Fruit fly (Drosophila melanogaster) whole organism, embryonic: Measurements from ENCODE around the gene CG12115.

ENCODE experiments used
- Adf1 ChIP-seq: fragments of 200-800 bp; sonication (Bioruptor generic); IDR thresholded peaks from 2 replicates; pipeline ENCODE4 v1.3.6; 2022; ENCODE audit warnings: missing biosample characterization, missing genetic modification characterization
- CG1024 ChIP-seq: fragments of 200-800 bp; sonication (Bioruptor generic); IDR thresholded peaks from 2 replicates; pipeline ENCODE4 v1.3.6; 2022; ENCODE audit warnings: missing biosample characterization, missing genetic modification characterization
- CG12104 ChIP-seq: fragments of 200-800 bp; sonication (Bioruptor generic); optimal IDR thresholded peaks from 3 replicates; lab custom pipeline; 2016; ENCODE audit warnings: missing biosample characterization, missing genetic modification characterization
- CG1233 ChIP-seq: fragments of 200-800 bp; sonication (Bioruptor generic); optimal IDR thresholded peaks from 4 replicates; lab custom pipeline; 2018; ENCODE audit warnings: missing biosample characterization, mild to moderate bottlenecking, missing genetic modification characterization
- CG12769 ChIP-seq: fragments of 200-800 bp; sonication (Bioruptor generic); optimal IDR thresholded peaks from 2 replicates; lab custom pipeline; 2019; ENCODE audit warnings: missing biosample characterization, mild to moderate bottlenecking, missing genetic modification characterization, moderate library complexity
- CG12942 ChIP-seq: fragments of 200-800 bp; sonication (Bioruptor generic); optimal IDR thresholded peaks from 3 replicates; lab custom pipeline; 2016; ENCODE audit warnings: missing biosample characterization, missing genetic modification characterization
- CG13287 ChIP-seq: fragments of 200-800 bp; sonication (Bioruptor generic); IDR thresholded peaks from 2 replicates; pipeline ENCODE4 v1.3.6; 2022; ENCODE audit warnings: missing biosample characterization, missing genetic modification characterization; ENCODE audit not compliant: partially characterized antibody
- CG14860 ChIP-seq: fragments of 200-800 bp; sonication (Bioruptor generic); IDR thresholded peaks from 3 replicates; pipeline ENCODE4 v1.3.6; 2022; ENCODE audit warnings: missing biosample characterization, missing genetic modification characterization; ENCODE audit not compliant: partially characterized antibody
- CG15479 ChIP-seq: fragments of 200-800 bp; sonication (Bioruptor generic); optimal IDR thresholded peaks from 3 replicates; lab custom pipeline; 2019; ENCODE audit warnings: missing biosample characterization, mild to moderate bottlenecking, missing genetic modification characterization, moderate library complexity
- CG17186 ChIP-seq: fragments of 200-800 bp; sonication (Bioruptor generic); optimal IDR thresholded peaks from 3 replicates; lab custom pipeline; 2017; ENCODE audit warnings: missing biosample characterization, missing genetic modification reagents, missing genetic modification characterization
- CG17612 ChIP-seq: fragments of 200-800 bp; sonication (Bioruptor generic); IDR thresholded peaks from 2 replicates; pipeline ENCODE4 v1.3.6; 2022; ENCODE audit warnings: missing biosample characterization, missing genetic modification characterization
- CG2199 ChIP-seq: fragments of 200-800 bp; sonication (Bioruptor generic); IDR thresholded peaks from 3 replicates; pipeline ENCODE4 v1.3.6; 2022; ENCODE audit warnings: missing biosample characterization, missing genetic modification characterization
- CG2678 ChIP-seq: fragments of 200-800 bp; sonication (Bioruptor generic); optimal IDR thresholded peaks from 3 replicates; lab custom pipeline; 2019; ENCODE audit warnings: missing biosample characterization, mild to moderate bottlenecking, missing genetic modification characterization, moderate library complexity
- CG2875 ChIP-seq: fragments of 200-800 bp; sonication (Bioruptor generic); optimal IDR thresholded peaks from 2 replicates; lab custom pipeline; 2017; ENCODE audit warnings: missing biosample characterization, mild to moderate bottlenecking, missing genetic modification characterization, missing genetic modification reagents
- CG3281 ChIP-seq: fragments of 200-800 bp; sonication (Bioruptor generic); optimal IDR thresholded peaks from 3 replicates; lab custom pipeline; 2017; ENCODE audit warnings: missing biosample characterization, mild to moderate bottlenecking, missing genetic modification characterization
- CG4707 ChIP-seq: fragments of 200-800 bp; sonication (Bioruptor generic); optimal IDR thresholded peaks from 2 replicates; lab custom pipeline; 2018; ENCODE audit warnings: missing biosample characterization, mild to moderate bottlenecking, missing genetic modification characterization, moderate library complexity
- CG6254 ChIP-seq: fragments of 200-800 bp; sonication (Bioruptor generic); optimal IDR thresholded peaks from 3 replicates; lab custom pipeline; 2017; ENCODE audit warnings: mild to moderate bottlenecking, missing biosample characterization, missing genetic modification reagents, missing genetic modification characterization
- CG6765 ChIP-seq: fragments of 200-800 bp; sonication (Bioruptor generic); optimal IDR thresholded peaks from 3 replicates; lab custom pipeline; 2017; ENCODE audit warnings: missing biosample characterization, mild to moderate bottlenecking, missing genetic modification characterization
- CG7357 ChIP-seq: fragments of 200-800 bp; sonication (Bioruptor generic); IDR thresholded peaks from 3 replicates; pipeline ENCODE4 v1.3.6; 2022; ENCODE audit warnings: missing biosample characterization, missing genetic modification characterization
- CG9727 ChIP-seq: fragments of 200-800 bp; sonication (Bioruptor generic); optimal IDR thresholded peaks from 3 replicates; lab custom pipeline; 2017; ENCODE audit warnings: missing biosample characterization, mild to moderate bottlenecking, missing genetic modification characterization
- CTCF ChIP-seq: fragments of 200-800 bp; sonication (Bioruptor generic); optimal IDR thresholded peaks from 2 replicates; lab custom pipeline; 2017; ENCODE audit warnings: missing biosample characterization, mild to moderate bottlenecking, missing genetic modification characterization, moderate library complexity
- Elba2 ChIP-seq: fragments of 200-800 bp; sonication (Bioruptor generic); optimal IDR thresholded peaks from 3 replicates; lab custom pipeline; 2016; ENCODE audit warnings: missing biosample characterization, missing genetic modification characterization
- HHEX ChIP-seq: fragments of 200-800 bp; sonication (Bioruptor generic); optimal IDR thresholded peaks from 3 replicates; lab custom pipeline; 2017; ENCODE audit warnings: missing biosample characterization, mild to moderate bottlenecking, missing genetic modification characterization, missing genetic modification reagents
- Hr51 ChIP-seq, 2 experiments: fragments of 200-800 bp; sonication (Bioruptor generic); optimal IDR thresholded peaks; 2 replicates in 1 of 2; 3 replicates in 1 of 2; lab custom pipeline; 2016 to 2018; ENCODE audit warnings: missing biosample characterization in 2 of 2, missing genetic modification characterization in 2 of 2, mild to moderate bottlenecking in 1 of 2, moderate library complexity in 1 of 2
- Sry-β ChIP-seq: fragments of 200-800 bp; sonication (Bioruptor generic); optimal IDR thresholded peaks from 2 replicates; lab custom pipeline; 2018; ENCODE audit warnings: missing biosample characterization, mild to moderate bottlenecking, missing genetic modification characterization, moderate library complexity
- Tbp ChIP-seq: fragments of >200 bp; optimal IDR thresholded peaks from 2 replicates; lab custom pipeline; 2018; ENCODE audit warnings: missing biosample characterization, missing genetic modification characterization
- Trl ChIP-seq, 3 experiments: fragments of >200 bp in 2 of 3; fragments of 200-800 bp in 1 of 3; sonication (Bioruptor generic) in 1 of 3; optimal IDR thresholded peaks; 2 replicates in 1 of 3; 3 replicates in 2 of 3; lab custom pipeline; 2016 to 2017; ENCODE audit warnings: missing biosample characterization in 1 of 3, missing genetic modification characterization in 1 of 3
- ac ChIP-seq: fragments of 200-800 bp; sonication (Bioruptor generic); optimal IDR thresholded peaks from 3 replicates; lab custom pipeline; 2017; ENCODE audit warnings: missing biosample characterization, mild to moderate bottlenecking, missing genetic modification characterization
- bab2 ChIP-seq: fragments of 200-800 bp; sonication (Bioruptor generic); optimal IDR thresholded peaks from 2 replicates; lab custom pipeline; 2016; ENCODE audit warnings: missing biosample characterization, missing genetic modification characterization
- cg ChIP-seq: fragments of 200-800 bp; sonication (Bioruptor generic); optimal IDR thresholded peaks from 3 replicates; lab custom pipeline; 2019; ENCODE audit warnings: missing biosample characterization, mild to moderate bottlenecking, missing genetic modification characterization, moderate library complexity
- crol ChIP-seq: fragments of 200-800 bp; sonication (Bioruptor generic); IDR thresholded peaks from 2 replicates; pipeline ENCODE4 v1.3.6; 2022; ENCODE audit warnings: missing biosample characterization, missing genetic modification characterization
- dmrt99B ChIP-seq: fragments of 200-800 bp; sonication (Bioruptor generic); optimal IDR thresholded peaks from 2 replicates; lab custom pipeline; 2018; ENCODE audit warnings: missing biosample characterization, mild to moderate bottlenecking, missing genetic modification characterization, moderate library complexity
- ewg ChIP-seq: fragments of 200-800 bp; sonication (Bioruptor generic); optimal IDR thresholded peaks from 3 replicates; lab custom pipeline; 2017; ENCODE audit warnings: mild to moderate bottlenecking, missing biosample characterization, missing genetic modification reagents, missing genetic modification characterization
- ftz-f1 ChIP-seq: fragments of 200-800 bp; sonication (Bioruptor generic); optimal IDR thresholded peaks from 2 replicates; lab custom pipeline; 2016; ENCODE audit warnings: missing biosample characterization, missing genetic modification characterization
- ham ChIP-seq: fragments of 200-800 bp; sonication (Bioruptor generic); IDR thresholded peaks from 2 replicates; pipeline ENCODE4 v1.3.6; 2022; ENCODE audit warnings: missing biosample characterization, missing genetic modification characterization
- insv ChIP-seq, 2 experiments: fragments of 200-800 bp; sonication (Bioruptor generic); optimal IDR thresholded peaks; 3 replicates each; lab custom pipeline; 2016 to 2018; ENCODE audit warnings: missing biosample characterization in 2 of 2, missing genetic modification characterization in 2 of 2
- kah ChIP-seq: fragments of 200-800 bp; sonication (Bioruptor generic); optimal IDR thresholded peaks from 2 replicates; lab custom pipeline; 2018; ENCODE audit warnings: missing biosample characterization, mild to moderate bottlenecking, missing genetic modification characterization
- mld ChIP-seq: fragments of 200-800 bp; sonication (Bioruptor generic); IDR thresholded peaks from 3 replicates; pipeline ENCODE4 v1.3.6; 2022; ENCODE audit warnings: missing biosample characterization, missing genetic modification characterization; ENCODE audit not compliant: partially characterized antibody
- nerfin-1 ChIP-seq: fragments of 200-800 bp; sonication (Bioruptor generic); optimal IDR thresholded peaks from 3 replicates; lab custom pipeline; 2019; ENCODE audit warnings: missing biosample characterization, mild to moderate bottlenecking, missing genetic modification characterization, moderate library complexity
- org-1 ChIP-seq: fragments of 200-800 bp; sonication (Bioruptor generic); optimal IDR thresholded peaks from 2 replicates; lab custom pipeline; 2017; ENCODE audit warnings: missing biosample characterization, missing genetic modification characterization
- row ChIP-seq: fragments of 200-800 bp; sonication (Bioruptor generic); IDR thresholded peaks from 3 replicates; pipeline ENCODE4 v1.3.6; 2022; ENCODE audit warnings: missing biosample characterization, missing genetic modification characterization
- sna ChIP-seq: fragments of 200-800 bp; sonication (Bioruptor generic); IDR thresholded peaks from 2 replicates; pipeline ENCODE4 v1.3.6; 2022; ENCODE audit warnings: missing biosample characterization, missing genetic modification characterization; ENCODE audit not compliant: partially characterized antibody
- sr ChIP-seq: fragments of 200-800 bp; sonication (Bioruptor generic); IDR thresholded peaks from 3 replicates; pipeline ENCODE4 v1.3.6; 2022; ENCODE audit warnings: missing biosample characterization, missing genetic modification characterization
- wdn ChIP-seq: fragments of 200-800 bp; sonication (Bioruptor generic); IDR thresholded peaks from 2 replicates; pipeline ENCODE4 v1.3.6; 2022; ENCODE audit warnings: missing biosample characterization, missing genetic modification characterization
- wek ChIP-seq: fragments of 200-800 bp; sonication (Bioruptor generic); optimal IDR thresholded peaks from 3 replicates; lab custom pipeline; 2018; ENCODE audit warnings: missing biosample characterization, mild to moderate bottlenecking, missing genetic modification characterization, moderate library complexity
- zfh1 ChIP-seq: fragments of 200-800 bp; sonication (Bioruptor generic); IDR thresholded peaks from 3 replicates; pipeline ENCODE4 v1.3.6; 2022; ENCODE audit warnings: missing biosample characterization, missing genetic modification characterization

CG12115 gene

DNA sequence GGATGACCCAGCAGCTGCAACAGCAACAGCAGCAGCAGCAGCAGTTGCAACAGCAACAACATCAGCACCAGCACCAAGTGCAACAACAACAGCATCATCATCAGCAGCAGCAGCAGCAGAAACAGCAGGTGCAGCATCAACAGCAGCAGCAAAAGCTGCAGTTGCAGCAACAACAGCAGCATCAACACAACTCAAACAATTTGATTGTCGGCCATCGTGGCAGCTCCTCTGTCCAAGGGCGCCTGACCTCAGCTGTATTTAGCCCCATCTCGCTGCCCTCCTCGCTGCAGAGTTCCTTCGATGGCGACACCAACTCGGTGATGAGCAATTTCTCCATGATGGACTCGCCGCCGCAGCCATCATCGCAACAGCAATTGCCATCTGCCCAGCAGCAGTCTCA lies 22.1 kb downstream of the CG12115 start:
- TF ChIP-seq CG15479 (no peak), CG2875 (GFP tag; lab: Kevin White, UChicago) (no peak)
- TF ChIP-seq, all 482 proteins: peak for 0

- TF ChIP-seq wdn: no peak
- no peak for TF ChIP-seq kah
- no peak for TF ChIP-seq CG1024
- no peak for TF ChIP-seq wek
- TF ChIP-seq row (GFP tag; lab: Robert Waterston, UW): peak; percentile 50
- TF ChIP-seq Tbp: no peak
- TF ChIP-seq bab2 (GFP tag; lab: Kevin White, UChicago): no peak
- TF ChIP-seq ewg (GFP tag; lab: Kevin White, UChicago): peak; percentile 74
- no peak for TF ChIP-seq CTCF
- TF ChIP-seq CG17612: no peak
- TF ChIP-seq CG12942 (GFP tag; lab: Kevin White, UChicago): no peak
- TF ChIP-seq CG12104 (GFP tag; lab: Kevin White, UChicago): no peak
- TF ChIP-seq ftz-f1 (GFP tag; lab: Kevin White, UChicago): no peak
- peak; percentile 18 for TF ChIP-seq CG15479
- TF ChIP-seq CG9727 (GFP tag; lab: Kevin White, UChicago): peak; percentile 6
- TF ChIP-seq ac (GFP tag; lab: Kevin White, UChicago): no peak
- TF ChIP-seq ham (GFP tag; lab: Robert Waterston, UW): no peak
- TF ChIP-seq cg (GFP tag; lab: Kevin White, UChicago): peak; percentile 9
- TF ChIP-seq sna (GFP tag; lab: Robert Waterston, UW): no peak
- 0 out of 3 replicates have a peak, but pooled peaks have one; percentile 11 for TF ChIP-seq zfh1 (GFP tag; lab: Robert Waterston, UW)
- no peak for TF ChIP-seq CG3281 (GFP tag; lab: Kevin White, UChicago)
- peak; percentile 78 for TF ChIP-seq Elba2
- no peak for TF ChIP-seq CG13287 (GFP tag; lab: Robert Waterston, UW)
- no peak for TF ChIP-seq dmrt99B
- no peak for TF ChIP-seq CG14860
- TF ChIP-seq Hr51 (GFP tag; optimal IDR thresholded peaks at IDR 0.05; lab: Kevin White, UChicago): no peak
- TF ChIP-seq org-1 (GFP tag; lab: Kevin White, UChicago): no peak
- peak; percentile 14 for TF ChIP-seq CG6765 (GFP tag; lab: Kevin White, UChicago)
- TF ChIP-seq sr (GFP tag; lab: Robert Waterston, UW): no peak
- TF ChIP-seq CG6254: no peak
- no peak for TF ChIP-seq CG2678 (tag; lab: Kevin White, UChicago)
- no peak for TF ChIP-seq CG12769
- TF ChIP-seq HHEX (GFP tag; lab: Kevin White, UChicago): no peak
- no peak for TF ChIP-seq CG7357 (GFP tag; lab: Robert Waterston, UW)
- TF ChIP-seq CG4707 (GFP tag; lab: Kevin White, UChicago): no peak
- TF ChIP-seq Sry-β: peak; percentile 90
- TF ChIP-seq crol: 0 out of 2 replicates have a peak, but pooled peaks have one; percentile 10
- TF ChIP-seq insv (GFP tag; optimal IDR thresholded peaks at IDR 0.05; lab: Kevin White, UChicago): peak in 1 of 2 experiments; percentile 90
- TF ChIP-seq Adf1 (GFP tag; lab: Robert Waterston, UW): no peak
- no peak for TF ChIP-seq CG1233 (GFP tag; lab: Kevin White, UChicago)
- no peak for TF ChIP-seq mld
- TF ChIP-seq CG2199: no peak
- TF ChIP-seq nerfin-1: peak; percentile 86
- peak; percentile 7 for TF ChIP-seq CG17186 (GFP tag; lab: Kevin White, UChicago)
- no peak for TF ChIP-seq Trl (optimal IDR thresholded peaks at IDR 0.05; lab: Kevin White, UChicago)
- no peak for TF ChIP-seq Trl (GFP tag; optimal IDR thresholded peaks at IDR 0.05; lab: Kevin White, UChicago)
Observed at dm6 chrX:9164510-9165506, 25.6 kb downstream of the CG12115 start.
